Fruit fly (Drosophila melanogaster): ENCODE measurements around the gene CG12288.

CG12288 gene

DNA sequence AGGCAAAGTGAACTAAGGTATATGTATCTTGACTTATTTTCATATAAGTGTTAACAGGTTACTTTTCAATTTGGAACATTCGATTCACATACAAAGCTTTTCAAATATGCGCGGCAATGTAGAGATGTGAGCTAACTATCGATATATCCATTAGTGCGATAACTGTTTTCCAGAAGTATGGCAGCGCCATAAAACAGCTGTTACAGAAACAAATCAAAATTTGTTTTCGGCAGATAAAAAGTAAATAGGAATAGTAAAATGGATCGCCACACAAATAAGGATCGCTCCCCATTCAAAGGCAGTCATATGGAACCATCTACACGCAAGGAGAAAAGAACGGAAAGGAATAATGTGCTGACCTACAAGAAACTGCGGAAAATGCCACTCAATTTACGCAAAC, 22.7 kb downstream of the CG12288 start, which contains the start of the genes CG32832, CG31743 and CG34313 (continued):
- TF ChIP-seq CG42726 (GFP tag; IDR thresholded peaks at IDR 0.05; ENCODE audit: partially characterized antibody) (peak; percentile 40; the same call in 1 of the 2 replicates), Atf-2 (GFP tag; optimal IDR thresholded peaks at IDR 0.05) (no peak), dm (GFP tag; optimal IDR thresholded peaks at IDR 0.05) (no peak), nom (GFP tag; optimal IDR thresholded peaks at IDR 0.05) (no peak), Ptx1 (GFP tag; IDR thresholded peaks at IDR 0.05) (no peak), gfzf (GFP tag; optimal IDR thresholded peaks at IDR 0.05) (no peak), CG3163 (GFP tag; optimal IDR thresholded peaks at IDR 0.05) (no peak), ab (GFP tag; optimal IDR thresholded peaks at IDR 0.05) (no peak), CG10565 (GFP tag; optimal IDR thresholded peaks at IDR 0.05) (no peak), pfk (GFP tag; optimal IDR thresholded peaks at IDR 0.05) (no peak), fd102C (GFP tag; optimal IDR thresholded peaks at IDR 0.05) (no peak), ken (GFP tag; IDR thresholded peaks at IDR 0.05) (no peak), cato (GFP tag; optimal IDR thresholded peaks at IDR 0.05; ENCODE audit: borderline replicate concordance) (no peak), CG11085 (GFP tag; IDR thresholded peaks at IDR 0.05) (no peak), Ravus (GFP tag; IDR thresholded peaks at IDR 0.05) (no peak), h (optimal IDR thresholded peaks at IDR 0.05) (no peak), CG4282 (GFP tag; optimal IDR thresholded peaks at IDR 0.05) (no peak), kah (GFP tag; optimal IDR thresholded peaks at IDR 0.05) (no peak), HLHmδ (GFP tag; optimal IDR thresholded peaks at IDR 0.05) (no peak), onecut (GFP tag; IDR thresholded peaks at IDR 0.05) (no peak), CG5180 (GFP tag; optimal IDR thresholded peaks at IDR 0.05) (no peak), BEAF-32 (GFP tag; optimal IDR thresholded peaks at IDR 0.05) (peak; percentile 85), Lpt (GFP tag; optimal IDR thresholded peaks at IDR 0.05) (no peak), usp (GFP tag; optimal IDR thresholded peaks at IDR 0.05) (no peak), chif (GFP tag; optimal IDR thresholded peaks at IDR 0.05) (no peak), CG18764 (GFP tag; optimal IDR thresholded peaks at IDR 0.05) (no peak), CG2202 (tag; optimal IDR thresholded peaks at IDR 0.05) (no peak), Sry-δ (GFP tag; optimal IDR thresholded peaks at IDR 0.05) (peak; percentile 95), ewg (GFP tag; optimal IDR thresholded peaks at IDR 0.05) (no peak), HLH54F (GFP tag; optimal IDR thresholded peaks at IDR 0.05) (no peak), nerfin-2 (GFP tag; IDR thresholded peaks at IDR 0.05; ENCODE audit: partially characterized antibody) (no peak), CG4617 (GFP tag; optimal IDR thresholded peaks at IDR 0.05; ENCODE audit: borderline replicate concordance) (peak; percentile 65), NFAT (GFP tag; IDR thresholded peaks at IDR 0.05) (no peak), Spps (tag; optimal IDR thresholded peaks at IDR 0.05) (no peak), sqz (GFP tag; optimal IDR thresholded peaks at IDR 0.05) (no peak), CG15601 (tag; optimal IDR thresholded peaks at IDR 0.05) (no peak), CG17186 (GFP tag; optimal IDR thresholded peaks at IDR 0.05) (no peak), CG2199 (GFP tag; IDR thresholded peaks at IDR 0.05) (no peak), CG17829 (tag; optimal IDR thresholded peaks at IDR 0.05) (peak; percentile 24), knrl (GFP tag; IDR thresholded peaks at IDR 0.05; ENCODE audit: partially characterized antibody) (peak; percentile 74), Oaz (GFP tag; IDR thresholded peaks at IDR 0.05) (no peak), CG12299 (tag; optimal IDR thresholded peaks at IDR 0.05) (no peak), Atf3 (GFP tag; optimal IDR thresholded peaks at IDR 0.05) (no peak), p53 (GFP tag; optimal IDR thresholded peaks at IDR 0.05) (no peak), CG43689 (GFP tag; IDR thresholded peaks at IDR 0.05) (no peak), D19B (GFP tag; optimal IDR thresholded peaks at IDR 0.05) (no peak), CTCF (GFP tag; optimal IDR thresholded peaks at IDR 0.05) (peak; percentile 13), vfl (GFP tag; optimal IDR thresholded peaks at IDR 0.05) (no peak), Hr3 (GFP tag; optimal IDR thresholded peaks at IDR 0.05) (no peak), dan (GFP tag; IDR thresholded peaks at IDR 0.05) (no peak), CG8478 (optimal IDR thresholded peaks at IDR 0.05) (no peak), CG33557 (GFP tag; optimal IDR thresholded peaks at IDR 0.05) (no peak), croc (GFP tag; conservative IDR thresholded peaks at IDR 0.05) (no peak)

All from whole organism, embryonic.